Worm (Caenorhabditis elegans): ENCODE data around the gene xdh-1.

The xdh-1 gene

DNA sequence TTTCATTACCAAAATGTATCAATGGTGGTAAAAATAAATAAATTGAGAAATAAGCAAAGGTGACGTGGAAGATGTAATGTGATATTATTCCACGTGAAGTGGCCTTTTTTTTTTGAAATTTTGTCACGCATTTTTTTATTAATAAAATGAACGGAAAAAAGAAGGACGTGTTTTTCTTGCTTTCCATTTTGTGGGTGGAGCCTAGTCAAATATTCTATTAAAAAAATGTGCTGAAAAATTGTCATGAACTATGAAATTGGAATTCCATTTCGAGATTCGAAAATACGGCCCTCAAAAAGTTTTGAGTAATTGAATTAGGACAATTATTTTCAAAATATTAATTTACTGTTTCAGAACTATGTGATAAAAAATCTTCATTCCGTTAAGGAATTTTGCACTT, 9.2 kb upstream of the xdh-1 start, which contains the start of gene F55B11.7:
Gene F55B11.7 (minus strand): TSS at position 101 of the 400 bp plus-strand sequence.
- no peak for TF ChIP-seq med-1 (GFP tag; optimal IDR thresholded peaks at IDR 0.05; ENCODE audit: insufficient read depth)
- TF ChIP-seq ztf-23 (GFP tag; IDR thresholded peaks at IDR 0.05): no peak
- no peak for TF ChIP-seq ref-1 (GFP tag; conservative IDR thresholded peaks at IDR 0.05)
- no peak for TF ChIP-seq cog-1 (tag; optimal IDR thresholded peaks at IDR 0.05)

DNA sequence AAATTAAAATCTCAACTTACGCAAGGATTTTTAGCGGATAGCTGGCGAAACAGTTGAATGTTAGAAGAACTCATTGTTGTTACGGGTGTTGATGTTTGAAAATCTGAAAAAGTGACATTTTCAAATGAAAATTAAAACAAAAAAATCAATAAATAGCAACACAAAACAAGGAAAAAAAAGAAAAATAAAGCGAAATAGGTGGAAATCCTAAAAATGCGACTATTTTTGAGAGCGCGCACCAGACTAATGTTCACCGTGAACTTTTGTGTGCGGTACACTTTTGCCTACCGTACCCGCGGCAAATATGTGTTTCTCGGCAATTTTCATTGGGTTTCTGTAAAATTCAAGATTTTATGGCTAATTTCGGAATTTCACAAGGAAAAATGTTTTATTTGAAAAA, 4.4 kb upstream of the xdh-1 start, which contains the start of gene F55B11.6:
Gene F55B11.6 (minus strand): TSS at position 101 of the 400 bp plus-strand sequence.
- TF ChIP-seq ztf-29 (GFP tag; IDR thresholded peaks at IDR 0.05) (no peak), tab-1 (GFP tag; IDR thresholded peaks at IDR 0.05) (no peak), klf-2 (GFP tag; conservative IDR thresholded peaks at IDR 0.05) (no peak), med-1 (GFP tag; optimal IDR thresholded peaks at IDR 0.05; ENCODE audit: insufficient read depth) (no peak), cog-1 (tag; optimal IDR thresholded peaks at IDR 0.05) (no peak), ref-1 (GFP tag; conservative IDR thresholded peaks at IDR 0.05) (no peak), T22C8.4 (GFP tag; IDR thresholded peaks at IDR 0.05) (no peak), ztf-23 (GFP tag; IDR thresholded peaks at IDR 0.05) (no peak), flt-1 (GFP tag; IDR thresholded peaks at IDR 0.05) (no peak)

ce11 chrIV:14414200-14414599, 1.5 kb upstream of the xdh-1 start:
- TF ChIP-seq flt-1 (GFP tag; IDR thresholded peaks at IDR 0.05): no peak
- no peak for TF ChIP-seq klf-2 (GFP tag; conservative IDR thresholded peaks at IDR 0.05)
- no peak for TF ChIP-seq ref-1 (GFP tag; conservative IDR thresholded peaks at IDR 0.05)
- no peak for TF ChIP-seq T22C8.4 (GFP tag; IDR thresholded peaks at IDR 0.05)
- no peak for TF ChIP-seq cog-1 (tag; optimal IDR thresholded peaks at IDR 0.05)
- TF ChIP-seq ztf-23 (GFP tag; IDR thresholded peaks at IDR 0.05): no peak
- no peak for TF ChIP-seq ztf-29 (GFP tag; IDR thresholded peaks at IDR 0.05)
- TF ChIP-seq tab-1 (GFP tag; IDR thresholded peaks at IDR 0.05): no peak
- no peak for TF ChIP-seq med-1 (GFP tag; optimal IDR thresholded peaks at IDR 0.05; ENCODE audit: insufficient read depth)

- TF ChIP-seq klf-2 (GFP tag; conservative IDR thresholded peaks at IDR 0.05) (no peak), ztf-23 (GFP tag; IDR thresholded peaks at IDR 0.05) (no peak), ztf-29 (GFP tag; IDR thresholded peaks at IDR 0.05) (no peak), med-1 (GFP tag; optimal IDR thresholded peaks at IDR 0.05; ENCODE audit: insufficient read depth) (no peak), flt-1 (GFP tag; IDR thresholded peaks at IDR 0.05) (no peak), cog-1 (tag; optimal IDR thresholded peaks at IDR 0.05) (no peak), T22C8.4 (GFP tag; IDR thresholded peaks at IDR 0.05) (no peak), ref-1 (GFP tag; conservative IDR thresholded peaks at IDR 0.05) (no peak), tab-1 (GFP tag; IDR thresholded peaks at IDR 0.05) (no peak)
These were observed 692 bp upstream of the xdh-1 start for ce11 chrIV:14413386-14413785.

DNA sequence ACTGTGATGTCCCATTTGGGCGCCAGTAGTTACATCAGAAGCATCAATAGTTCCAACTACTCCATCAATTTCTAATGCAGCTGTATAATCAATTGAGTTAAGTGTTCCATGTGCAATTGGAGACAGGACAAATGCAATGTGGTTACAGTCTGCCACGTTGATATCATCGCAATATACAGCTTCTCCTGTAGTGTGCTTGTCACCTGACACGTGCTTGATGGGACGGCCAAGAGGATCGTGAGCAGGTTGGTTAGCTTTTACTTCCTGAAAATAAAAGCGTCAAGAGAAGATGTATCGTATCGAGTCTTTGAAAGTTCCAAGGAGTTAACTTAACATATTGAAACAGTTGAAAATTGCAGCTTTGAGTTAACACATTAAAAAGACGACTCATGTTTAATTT, 4.1 kb downstream of the xdh-1 start:
- no peak for TF ChIP-seq ztf-29 (GFP tag; IDR thresholded peaks at IDR 0.05)
- TF ChIP-seq ref-1 (GFP tag; conservative IDR thresholded peaks at IDR 0.05): no peak
- TF ChIP-seq flt-1 (GFP tag; IDR thresholded peaks at IDR 0.05): no peak
- TF ChIP-seq T22C8.4 (GFP tag; IDR thresholded peaks at IDR 0.05): no peak
- TF ChIP-seq ztf-23 (GFP tag; IDR thresholded peaks at IDR 0.05): no peak
- no peak for TF ChIP-seq cog-1 (tag; optimal IDR thresholded peaks at IDR 0.05)
- TF ChIP-seq tab-1 (GFP tag; IDR thresholded peaks at IDR 0.05): no peak
- TF ChIP-seq med-1 (GFP tag; optimal IDR thresholded peaks at IDR 0.05; ENCODE audit: insufficient read depth): no peak
- no peak for TF ChIP-seq klf-2 (GFP tag; conservative IDR thresholded peaks at IDR 0.05)

DNA sequence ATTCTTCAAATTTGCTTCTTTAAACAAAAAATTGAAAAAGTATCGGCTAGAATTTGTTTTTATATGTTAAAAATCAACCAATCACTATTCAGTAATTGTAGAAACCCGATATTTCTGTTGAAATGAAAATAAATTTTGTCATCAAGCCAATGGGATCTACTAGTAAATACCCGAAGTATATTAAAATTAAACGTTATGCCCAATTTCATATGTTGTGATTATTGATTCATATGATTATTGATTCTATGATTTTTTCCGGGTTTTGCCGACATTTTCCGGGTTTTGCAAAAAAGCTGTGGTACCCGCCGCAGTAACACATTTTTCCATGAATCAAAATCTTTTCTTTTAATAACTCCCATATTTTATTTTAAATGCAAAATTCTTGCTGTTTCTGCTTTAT, 17.2 kb downstream of the xdh-1 start:
- no peak for TF ChIP-seq flt-1 (GFP tag; IDR thresholded peaks at IDR 0.05)
- TF ChIP-seq ztf-23 (GFP tag; IDR thresholded peaks at IDR 0.05): no peak
- no peak for TF ChIP-seq cog-1 (tag; optimal IDR thresholded peaks at IDR 0.05)
- no peak for TF ChIP-seq klf-2 (GFP tag; conservative IDR thresholded peaks at IDR 0.05)
- no peak for TF ChIP-seq ztf-29 (GFP tag; IDR thresholded peaks at IDR 0.05)
- TF ChIP-seq T22C8.4 (GFP tag; IDR thresholded peaks at IDR 0.05): no peak
- TF ChIP-seq med-1 (GFP tag; optimal IDR thresholded peaks at IDR 0.05; ENCODE audit: insufficient read depth): no peak
- TF ChIP-seq ref-1 (GFP tag; conservative IDR thresholded peaks at IDR 0.05): no peak
- no peak for TF ChIP-seq tab-1 (GFP tag; IDR thresholded peaks at IDR 0.05)

- TF ChIP-seq ztf-29 (GFP tag; IDR thresholded peaks at IDR 0.05) (no peak), tab-1 (GFP tag; IDR thresholded peaks at IDR 0.05) (no peak), med-1 (GFP tag; optimal IDR thresholded peaks at IDR 0.05; ENCODE audit: insufficient read depth) (no peak), ztf-23 (GFP tag; IDR thresholded peaks at IDR 0.05) (no peak), cog-1 (tag; optimal IDR thresholded peaks at IDR 0.05) (no peak), T22C8.4 (GFP tag; IDR thresholded peaks at IDR 0.05) (no peak), ref-1 (GFP tag; conservative IDR thresholded peaks at IDR 0.05) (no peak), klf-2 (GFP tag; conservative IDR thresholded peaks at IDR 0.05) (no peak)
These were observed 17.9 kb downstream of the xdh-1 start for ce11 chrIV:14394812-14395211.

- TF ChIP-seq ztf-29 (GFP tag; IDR thresholded peaks at IDR 0.05): no peak
- no peak for TF ChIP-seq T22C8.4 (GFP tag; IDR thresholded peaks at IDR 0.05)
- TF ChIP-seq ref-1 (GFP tag; conservative IDR thresholded peaks at IDR 0.05): no peak
- no peak for TF ChIP-seq med-1 (GFP tag; optimal IDR thresholded peaks at IDR 0.05; ENCODE audit: insufficient read depth)
- no peak for TF ChIP-seq ztf-23 (GFP tag; IDR thresholded peaks at IDR 0.05)
- no peak for TF ChIP-seq klf-2 (GFP tag; conservative IDR thresholded peaks at IDR 0.05)
- no peak for TF ChIP-seq tab-1 (GFP tag; IDR thresholded peaks at IDR 0.05)
- no peak for TF ChIP-seq cog-1 (tag; optimal IDR thresholded peaks at IDR 0.05)
These were observed 18.9 kb downstream of the xdh-1 start, which contains the start of gene clc-8 for ce11 chrIV:14393838-14394237. clc-8 (plus strand) TSS chrIV:14394138.

DNA sequence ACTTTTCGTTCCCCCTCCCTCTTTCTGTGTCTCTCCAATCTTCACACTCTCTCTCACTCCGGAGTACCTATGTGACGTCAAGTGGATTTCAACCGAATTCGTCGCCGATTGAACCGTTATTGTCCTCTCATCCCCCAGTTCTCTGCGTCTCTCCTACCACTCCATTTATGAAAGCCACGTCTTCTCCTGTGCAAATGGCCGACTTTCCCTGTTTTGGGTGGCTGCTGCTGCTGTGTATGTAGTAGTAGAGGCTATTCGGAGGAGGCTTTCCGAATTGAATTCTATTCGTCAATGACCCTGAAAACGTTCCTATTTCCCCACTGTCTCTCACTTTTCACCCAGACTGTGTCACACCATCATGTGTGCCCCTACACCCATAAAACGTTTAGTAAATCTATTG, 20.9 kb downstream of the xdh-1 start:
- TF ChIP-seq flt-1 (GFP tag; IDR thresholded peaks at IDR 0.05) (no peak), cog-1 (tag; optimal IDR thresholded peaks at IDR 0.05) (no peak), klf-2 (GFP tag; conservative IDR thresholded peaks at IDR 0.05) (no peak), ztf-23 (GFP tag; IDR thresholded peaks at IDR 0.05) (no peak), ztf-29 (GFP tag; IDR thresholded peaks at IDR 0.05) (no peak), ref-1 (GFP tag; conservative IDR thresholded peaks at IDR 0.05) (no peak), tab-1 (GFP tag; IDR thresholded peaks at IDR 0.05) (no peak), med-1 (GFP tag; optimal IDR thresholded peaks at IDR 0.05; ENCODE audit: insufficient read depth) (no peak), T22C8.4 (GFP tag; IDR thresholded peaks at IDR 0.05) (no peak)

- TF ChIP-seq med-1 (GFP tag; optimal IDR thresholded peaks at IDR 0.05; ENCODE audit: insufficient read depth): no peak
These were observed 21.4 kb downstream of the xdh-1 start for ce11 chrIV:14391268-14391667.
